Fruit fly (Drosophila melanogaster) whole organism, embryonic: ENCODE measurements around the gene CG34180.

Source experiments
- B-H2 ChIP-seq: fragments of 200-800 bp; sonication (Bioruptor generic); optimal IDR thresholded peaks from 2 replicates; lab custom pipeline; 2018; ENCODE audit warnings: missing biosample characterization, mild to moderate bottlenecking, missing genetic modification characterization
- CG10959 ChIP-seq: fragments of 200-800 bp; sonication (Bioruptor generic); IDR thresholded peaks from 2 replicates; pipeline ENCODE4 v1.3.6; 2022; ENCODE audit warnings: missing biosample characterization, missing genetic modification characterization
- CG10979 ChIP-seq: fragments of 200-800 bp; sonication (Bioruptor generic); optimal IDR thresholded peaks from 2 replicates; lab custom pipeline; 2018; ENCODE audit warnings: missing biosample characterization, mild to moderate bottlenecking, missing genetic modification characterization, moderate library complexity
- CG11398 ChIP-seq: fragments of 200-800 bp; sonication (Bioruptor generic); optimal IDR thresholded peaks from 2 replicates; lab custom pipeline; 2016; ENCODE audit warnings: missing biosample characterization, missing genetic modification characterization
- CG11504 ChIP-seq: fragments of 200-800 bp; sonication (Bioruptor generic); optimal IDR thresholded peaks from 3 replicates; lab custom pipeline; 2019; ENCODE audit warnings: missing biosample characterization, mild to moderate bottlenecking, missing genetic modification characterization, moderate library complexity
- CG12744 ChIP-seq: fragments of 200-800 bp; sonication (Bioruptor generic); optimal IDR thresholded peaks from 2 replicates; lab custom pipeline; 2016; ENCODE audit warnings: missing biosample characterization, missing genetic modification characterization
- CG13775 ChIP-seq: fragments of 200-800 bp; sonication (Bioruptor generic); optimal IDR thresholded peaks from 3 replicates; lab custom pipeline; 2017; ENCODE audit warnings: missing biosample characterization, mild to moderate bottlenecking, missing genetic modification characterization
- CG15514 ChIP-seq: fragments of 200-800 bp; sonication (Bioruptor generic); optimal IDR thresholded peaks from 3 replicates; lab custom pipeline; 2017; ENCODE audit warnings: missing biosample characterization, missing genetic modification characterization, mild to moderate bottlenecking, moderate library complexity, missing genetic modification reagents
- CG1603 ChIP-seq: fragments of 200-800 bp; sonication (Bioruptor generic); optimal IDR thresholded peaks from 2 replicates; lab custom pipeline; 2019; ENCODE audit warnings: missing biosample characterization, mild to moderate bottlenecking, missing genetic modification characterization, moderate library complexity
- CG17361 ChIP-seq: fragments of 200-800 bp; sonication (Bioruptor generic); IDR thresholded peaks from 3 replicates; pipeline ENCODE4 v1.3.6; 2022; ENCODE audit warnings: missing biosample characterization, missing genetic modification characterization
- CG18011 ChIP-seq: fragments of 200-800 bp; sonication (Bioruptor generic); optimal IDR thresholded peaks from 2 replicates; lab custom pipeline; 2017; ENCODE audit warnings: missing biosample characterization, missing genetic modification characterization, mild to moderate bottlenecking, moderate library complexity, missing genotype
- CG18476 ChIP-seq: fragments of 200-800 bp; sonication (Bioruptor generic); optimal IDR thresholded peaks from 2 replicates; lab custom pipeline; 2016; ENCODE audit warnings: missing biosample characterization, mild to moderate bottlenecking, missing genetic modification characterization
- CG3163 ChIP-seq: fragments of 200-800 bp; sonication (Bioruptor generic); optimal IDR thresholded peaks from 3 replicates; lab custom pipeline; 2016; ENCODE audit warnings: missing biosample characterization, missing genetic modification characterization
- CG3407 ChIP-seq: fragments of 200-800 bp; sonication (Bioruptor generic); optimal IDR thresholded peaks from 2 replicates; lab custom pipeline; 2018; ENCODE audit warnings: missing biosample characterization, mild to moderate bottlenecking, missing genetic modification characterization
- CG34224 ChIP-seq: fragments of 200-800 bp; sonication (Bioruptor generic); IDR thresholded peaks from 3 replicates; pipeline ENCODE4 v1.3.6; 2022; ENCODE audit warnings: missing biosample characterization, missing genetic modification characterization; ENCODE audit not compliant: partially characterized antibody
- CG3726 ChIP-seq: fragments of 200-800 bp; sonication (Bioruptor generic); IDR thresholded peaks from 3 replicates; pipeline ENCODE4, ENCODE4 v1.3.6; 2022; ENCODE audit warnings: missing biosample characterization, missing genetic modification characterization
- CG43689 ChIP-seq: fragments of 200-800 bp; sonication (Bioruptor generic); IDR thresholded peaks from 2 replicates; pipeline ENCODE4 v1.3.6; 2022; ENCODE audit warnings: missing biosample characterization, missing genetic modification characterization
- CG5245 ChIP-seq: fragments of 200-800 bp; sonication (Bioruptor generic); optimal IDR thresholded peaks from 3 replicates; lab custom pipeline; 2016; ENCODE audit warnings: missing biosample characterization, missing genetic modification characterization
- Hr39 ChIP-seq: fragments of >200 bp; optimal IDR thresholded peaks from 2 replicates; lab custom pipeline; 2017
- Hr78 ChIP-seq, 2 experiments: fragments of 200-800 bp in 1 of 2; fragments of >200 bp in 1 of 2; sonication (Bioruptor generic) in 1 of 2; optimal IDR thresholded peaks; 2 replicates each; lab custom pipeline; 2017 to 2019; ENCODE audit warnings: missing biosample characterization in 2 of 2, missing genetic modification characterization in 2 of 2, mild to moderate bottlenecking in 1 of 2, moderate library complexity in 1 of 2
- MESR4 ChIP-seq: fragments of 200-800 bp; sonication (Bioruptor generic); optimal IDR thresholded peaks from 2 replicates; lab custom pipeline; 2018; ENCODE audit warnings: missing biosample characterization, mild to moderate bottlenecking, missing genetic modification characterization, moderate library complexity
- Myb ChIP-seq: fragments of 200-800 bp; sonication (Bioruptor generic); optimal IDR thresholded peaks from 2 replicates; lab custom pipeline; 2016; ENCODE audit warnings: missing biosample characterization, missing genetic modification characterization
- Oaz ChIP-seq: fragments of 200-800 bp; sonication (Bioruptor generic); IDR thresholded peaks from 2 replicates; pipeline ENCODE4 v1.3.6; 2022; ENCODE audit warnings: missing biosample characterization, missing genetic modification characterization
- Sry-δ ChIP-seq: fragments of 200-800 bp; sonication (Bioruptor generic); optimal IDR thresholded peaks from 2 replicates; lab custom pipeline; 2016; ENCODE audit warnings: missing biosample characterization, missing genetic modification characterization
- Xbp1 ChIP-seq: fragments of 200-800 bp; sonication (Bioruptor generic); optimal IDR thresholded peaks from 3 replicates; lab custom pipeline; 2016; ENCODE audit warnings: missing biosample characterization, mild to moderate bottlenecking, missing genetic modification characterization
- Xrp1 ChIP-seq: fragments of 200-800 bp; sonication (Bioruptor generic); IDR thresholded peaks from 2 replicates; pipeline ENCODE4 v1.3.6; 2022; ENCODE audit warnings: missing biosample characterization, missing genetic modification characterization
- abd-A ChIP-seq: fragments of 200-800 bp; sonication (Bioruptor generic); optimal IDR thresholded peaks from 3 replicates; lab custom pipeline; 2019; ENCODE audit warnings: missing biosample characterization, mild to moderate bottlenecking, missing genetic modification characterization, moderate library complexity
- cg ChIP-seq: fragments of 200-800 bp; sonication (Bioruptor generic); optimal IDR thresholded peaks from 3 replicates; lab custom pipeline; 2019; ENCODE audit warnings: missing biosample characterization, mild to moderate bottlenecking, missing genetic modification characterization, moderate library complexity
- corto ChIP-seq: fragments of 200-800 bp; sonication (Bioruptor generic); optimal IDR thresholded peaks from 2 replicates; lab custom pipeline; 2016; ENCODE audit warnings: missing biosample characterization, mild to moderate bottlenecking, missing genetic modification characterization, moderate library complexity
- da ChIP-seq: fragments of 200-800 bp; sonication (Bioruptor generic); optimal IDR thresholded peaks from 2 replicates; lab custom pipeline; 2016; ENCODE audit warnings: missing biosample characterization, missing genetic modification characterization
- dan ChIP-seq: fragments of 200-800 bp; sonication (Bioruptor generic); IDR thresholded peaks from 2 replicates; pipeline ENCODE4 v1.3.6; 2022; ENCODE audit warnings: missing biosample characterization, missing genetic modification characterization
- ems ChIP-seq: fragments of 200-800 bp; sonication (Bioruptor generic); optimal IDR thresholded peaks from 3 replicates; lab custom pipeline; 2016; ENCODE audit warnings: missing biosample characterization, missing genetic modification characterization
- ewg ChIP-seq: fragments of 200-800 bp; sonication (Bioruptor generic); optimal IDR thresholded peaks from 3 replicates; lab custom pipeline; 2017; ENCODE audit warnings: mild to moderate bottlenecking, missing biosample characterization, missing genetic modification reagents, missing genetic modification characterization
- fru ChIP-seq: fragments of >200 bp; optimal IDR thresholded peaks from 2 replicates; lab custom pipeline; 2017
- gem ChIP-seq: fragments of 200-800 bp; sonication (Bioruptor generic); optimal IDR thresholded peaks from 2 replicates; lab custom pipeline; 2019; ENCODE audit warnings: missing biosample characterization, mild to moderate bottlenecking, missing genetic modification characterization, moderate library complexity
- gfzf ChIP-seq: fragments of 200-800 bp; sonication (Bioruptor generic); optimal IDR thresholded peaks from 2 replicates; lab custom pipeline; 2016; ENCODE audit warnings: missing biosample characterization, mild to moderate bottlenecking, missing genetic modification characterization, moderate library complexity
- hb ChIP-seq: fragments of 200-800 bp; sonication (Bioruptor generic); IDR thresholded peaks from 3 replicates; pipeline ENCODE4 v1.3.6; 2022; ENCODE audit warnings: missing biosample characterization, missing genetic modification characterization; ENCODE audit not compliant: partially characterized antibody
- insv ChIP-seq, 2 experiments: fragments of 200-800 bp; sonication (Bioruptor generic); optimal IDR thresholded peaks; 3 replicates each; lab custom pipeline; 2016 to 2018; ENCODE audit warnings: missing biosample characterization in 2 of 2, missing genetic modification characterization in 2 of 2
- inv ChIP-seq: fragments of 200-800 bp; sonication (Bioruptor generic); IDR thresholded peaks from 2 replicates; pipeline ENCODE4 v1.3.6; 2022; ENCODE audit warnings: missing biosample characterization, missing genetic modification characterization; ENCODE audit not compliant: partially characterized antibody
- kay ChIP-seq: fragments of 200-800 bp; sonication (Bioruptor generic); optimal IDR thresholded peaks from 2 replicates; lab custom pipeline; 2016; ENCODE audit warnings: missing biosample characterization, missing genetic modification characterization
- lilli ChIP-seq: fragments of 200-800 bp; sonication (Bioruptor generic); optimal IDR thresholded peaks from 3 replicates; lab custom pipeline; 2016; ENCODE audit warnings: missing biosample characterization, missing genetic modification characterization
- oc ChIP-seq: fragments of 200-800 bp; sonication (Bioruptor generic); optimal IDR thresholded peaks from 2 replicates; lab custom pipeline; 2018; ENCODE audit warnings: missing biosample characterization, mild to moderate bottlenecking, missing genetic modification characterization, moderate library complexity
- p53 ChIP-seq: fragments of 200-800 bp; sonication (Bioruptor generic); optimal IDR thresholded peaks from 2 replicates; lab custom pipeline; 2016; ENCODE audit warnings: missing biosample characterization, missing genetic modification characterization
- ranshi ChIP-seq: fragments of 200-800 bp; sonication (Bioruptor generic); IDR thresholded peaks from 2 replicates; pipeline ENCODE4 v1.3.6; 2022; ENCODE audit warnings: missing biosample characterization, missing genetic modification characterization
- repo ChIP-seq: fragments of 200-800 bp; sonication (Bioruptor generic); optimal IDR thresholded peaks from 2 replicates; lab custom pipeline; 2016; ENCODE audit warnings: missing biosample characterization, missing genetic modification characterization
- sens-2 ChIP-seq: fragments of 200-800 bp; sonication (Bioruptor generic); IDR thresholded peaks from 2 replicates; pipeline ENCODE4 v1.3.6; 2022; ENCODE audit warnings: missing biosample characterization, missing genetic modification characterization
- sna ChIP-seq: fragments of 200-800 bp; sonication (Bioruptor generic); IDR thresholded peaks from 2 replicates; pipeline ENCODE4 v1.3.6; 2022; ENCODE audit warnings: missing biosample characterization, missing genetic modification characterization; ENCODE audit not compliant: partially characterized antibody
- twi ChIP-seq: fragments of 200-800 bp; optimal IDR thresholded peaks from 2 replicates; lab custom pipeline; 2019; ENCODE audit warnings: missing biosample characterization, mild to moderate bottlenecking, missing genetic modification characterization, moderate library complexity

Gene CG34180

dm6 chr2L:6088371-6089365 is 28.4 kb downstream of the CG34180 start (continued):
- TF ChIP-seq ewg (GFP tag; lab: Kevin White, UChicago) (peak; percentile 63), inv (GFP tag; lab: Robert Waterston, UW) (no peak), ranshi (GFP tag; lab: Robert Waterston, UW) (0 out of 2 replicates have a peak, but pooled peaks have one; percentile 6), kay (GFP tag; lab: Kevin White, UChicago) (peak; percentile 93), oc (tag; lab: Kevin White, UChicago) (peak; percentile 68), CG18011 (no peak), CG3163 (peak; percentile 44), corto (no peak), fru (lab: Kevin White, UChicago) (peak; percentile 66), gem (tag; lab: Kevin White, UChicago) (peak; percentile 63), Oaz (GFP tag; lab: Robert Waterston, UW) (no peak), CG13775 (GFP tag; lab: Kevin White, UChicago) (peak; percentile 18), MESR4 (GFP tag; lab: Kevin White, UChicago) (no peak), CG11504 (tag; lab: Kevin White, UChicago) (peak; percentile 29), gfzf (no peak), CG1603 (tag; lab: Kevin White, UChicago) (peak; percentile 15), Xrp1 (GFP tag; lab: Robert Waterston, UW) (0 out of 2 replicates have a peak, but pooled peaks have one; percentile 5), Hr39 (no peak), repo (peak; percentile 40), ems (GFP tag; lab: Kevin White, UChicago) (no peak), twi (tag; lab: Kevin White, UChicago) (peak; percentile 99), CG17361 (GFP tag; lab: Robert Waterston, UW) (no peak), CG11398 (GFP tag; lab: Kevin White, UChicago) (no peak), hb (GFP tag; lab: Robert Waterston, UW) (no peak), CG3407 (GFP tag; lab: Kevin White, UChicago) (no peak), sens-2 (no peak), CG18476 (no peak), B-H2 (GFP tag; lab: Kevin White, UChicago) (peak; percentile 60), Xbp1 (GFP tag; lab: Kevin White, UChicago) (no peak), da (GFP tag; lab: Kevin White, UChicago) (peak; percentile 73), CG10959 (GFP tag; lab: Robert Waterston, UW) (no peak), sna (peak; percentile 66), CG3726 (GFP tag; lab: Robert Waterston, UW) (no peak), CG34224 (GFP tag; lab: Robert Waterston, UW) (peak; percentile 64; the same call in 2 of the 3 replicates), Hr78 (GFP tag; optimal IDR thresholded peaks at IDR 0.05; lab: Kevin White, UChicago) (peak in 1 of 2 experiments; percentile 82), abd-A (tag; lab: Kevin White, UChicago) (peak; percentile 95), insv (GFP tag; optimal IDR thresholded peaks at IDR 0.05; lab: Kevin White, UChicago) (peak in 1 of 2 experiments; percentile 73), p53 (no peak), CG12744 (GFP tag; lab: Kevin White, UChicago) (no peak), CG43689 (GFP tag; lab: Robert Waterston, UW) (no peak), dan (no peak), CG5245 (GFP tag; lab: Kevin White, UChicago) (no peak), lilli (peak; percentile 38), cg (GFP tag; lab: Kevin White, UChicago) (peak; percentile 91), CG10979 (tag; lab: Kevin White, UChicago) (no peak), Sry-δ (GFP tag; lab: Kevin White, UChicago) (no peak), Myb (GFP tag; lab: Kevin White, UChicago) (peak; percentile 31), CG15514 (peak; percentile 7)
